Fruit fly (Drosophila melanogaster): Measurements from ENCODE around the gene Act88F.

Act88F gene

DNA sequence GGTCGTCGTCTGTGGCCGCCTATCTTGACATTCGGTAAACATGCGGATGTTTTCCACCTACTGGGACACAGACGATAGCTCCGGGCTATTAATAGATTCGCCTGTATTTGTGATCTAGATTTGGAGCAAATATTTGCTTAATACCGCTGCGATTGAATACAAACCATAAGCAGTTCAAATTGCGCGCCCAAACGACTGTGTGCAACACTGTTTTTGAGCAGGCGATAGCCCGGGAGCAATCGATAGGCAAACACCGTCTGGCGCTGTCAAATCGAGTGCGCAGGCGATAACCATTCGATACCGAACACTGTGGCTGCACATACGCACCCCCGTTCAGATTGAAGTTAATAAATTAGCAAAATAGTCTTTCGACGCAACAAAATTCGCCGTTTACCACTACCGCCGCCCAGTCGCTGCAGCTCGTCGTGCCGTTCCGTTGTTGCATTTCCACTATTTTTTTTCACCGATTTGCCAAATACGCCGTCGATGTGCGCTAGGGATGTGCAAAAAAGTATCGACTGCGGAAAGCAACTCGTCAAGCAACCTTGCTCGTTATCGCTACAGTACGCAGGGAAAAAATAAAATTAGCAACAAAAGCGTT, 31.5 kb upstream of the Act88F start, which contains the start of gene Atx2 (continued):
- no peak for TF ChIP-seq CG12769 (tag; optimal IDR thresholded peaks at IDR 0.05)
- peak; percentile 30 for TF ChIP-seq CG8290 (GFP tag; optimal IDR thresholded peaks at IDR 0.05)
- peak in 1 of 2 experiments; percentile 79 for TF ChIP-seq CG8290 (tag; optimal IDR thresholded peaks at IDR 0.05)
- peak; percentile 93 for TF ChIP-seq hbn (GFP tag; IDR thresholded peaks at IDR 0.05; ENCODE audit: partially characterized antibody)
- TF ChIP-seq nau (GFP tag; optimal IDR thresholded peaks at IDR 0.05) = no peak
- peak; percentile 33 for TF ChIP-seq CG10543 (GFP tag; optimal IDR thresholded peaks at IDR 0.05)
- TF ChIP-seq Stat92E (GFP tag; optimal IDR thresholded peaks at IDR 0.05) = peak in 1 of 3 experiments; percentile 38
- no peak for TF ChIP-seq CG17802 (tag; optimal IDR thresholded peaks at IDR 0.05)
- peak in 1 of 2 experiments; percentile 39 for TF ChIP-seq crp (GFP tag; optimal IDR thresholded peaks at IDR 0.05)
- TF ChIP-seq vfl (GFP tag; optimal IDR thresholded peaks at IDR 0.05) = peak; percentile 49
- peak; percentile 98 for TF ChIP-seq Sin3A (optimal IDR thresholded peaks at IDR 0.05)
- TF ChIP-seq CG14860 (GFP tag; IDR thresholded peaks at IDR 0.05; ENCODE audit: partially characterized antibody) = peak; percentile 97
- no peak for TF ChIP-seq scrt (GFP tag; optimal IDR thresholded peaks at IDR 0.05)
- no peak for TF ChIP-seq D19A (tag; optimal IDR thresholded peaks at IDR 0.05)
- no peak for TF ChIP-seq Ada2b (GFP tag; IDR thresholded peaks at IDR 0.05)
- TF ChIP-seq klu (GFP tag; IDR thresholded peaks at IDR 0.05) = peak; percentile 60; the same call in 1 of the 2 replicates
- TF ChIP-seq CG34376 (GFP tag; optimal IDR thresholded peaks at IDR 0.05) = no peak
- peak; percentile 58 for TF ChIP-seq CG3163 (GFP tag; optimal IDR thresholded peaks at IDR 0.05)
- peak; percentile 96 for TF ChIP-seq vnd (GFP tag; IDR thresholded peaks at IDR 0.05; ENCODE audit: partially characterized antibody)
- TF ChIP-seq ranshi (GFP tag; IDR thresholded peaks at IDR 0.05) = peak; percentile 32; the same call in 1 of the 2 replicates
- TF ChIP-seq gce (GFP tag; IDR thresholded peaks at IDR 0.05) = no peak
- peak; percentile 95 for TF ChIP-seq Dll (GFP tag; IDR thresholded peaks at IDR 0.05; ENCODE audit: partially characterized antibody)
- peak; percentile 27 for TF ChIP-seq CG9437 (GFP tag; optimal IDR thresholded peaks at IDR 0.05)
- 0 out of 3 replicates have a peak, but pooled peaks have one; percentile 9 for TF ChIP-seq so (GFP tag; IDR thresholded peaks at IDR 0.05)
- TF ChIP-seq CG11093 (GFP tag; IDR thresholded peaks at IDR 0.05) = no peak
- TF ChIP-seq CG4707 (GFP tag; optimal IDR thresholded peaks at IDR 0.05) = no peak
- no peak for TF ChIP-seq Gsc (GFP tag; IDR thresholded peaks at IDR 0.05)
- no peak; the same call in 2 of the 3 replicates for TF ChIP-seq CG34422 (GFP tag; IDR thresholded peaks at IDR 0.05)
- TF ChIP-seq mld (GFP tag; IDR thresholded peaks at IDR 0.05; ENCODE audit: partially characterized antibody) = peak; percentile 95
- no peak for TF ChIP-seq dati (GFP tag; IDR thresholded peaks at IDR 0.05)
- TF ChIP-seq CG33557 (GFP tag; optimal IDR thresholded peaks at IDR 0.05) = no peak
- peak; percentile 98 for TF ChIP-seq E2f2 (GFP tag; IDR thresholded peaks at IDR 0.05)
- peak; percentile 66 for TF ChIP-seq CG3847 (GFP tag; IDR thresholded peaks at IDR 0.05)
- TF ChIP-seq Atf3 (GFP tag; optimal IDR thresholded peaks at IDR 0.05) = no peak
- no peak for TF ChIP-seq B-H1 (GFP tag; IDR thresholded peaks at IDR 0.05)
- peak; percentile 5 for TF ChIP-seq Nf-YC (tag; optimal IDR thresholded peaks at IDR 0.05)
- TF ChIP-seq CG12219 (GFP tag; optimal IDR thresholded peaks at IDR 0.05) = no peak
- TF ChIP-seq tin (GFP tag; optimal IDR thresholded peaks at IDR 0.05) = peak; percentile 25
- TF ChIP-seq Adf1 (GFP tag; IDR thresholded peaks at IDR 0.05) = peak; percentile 42
- no peak for TF ChIP-seq D19B (GFP tag; optimal IDR thresholded peaks at IDR 0.05)
- no peak for TF ChIP-seq gt (GFP tag; IDR thresholded peaks at IDR 0.05)
- TF ChIP-seq al (GFP tag; IDR thresholded peaks at IDR 0.05) = peak; percentile 31; the same call in 1 of the 2 replicates
- peak; percentile 86 for TF ChIP-seq CG13624 (GFP tag; optimal IDR thresholded peaks at IDR 0.05)
- TF ChIP-seq row (GFP tag; IDR thresholded peaks at IDR 0.05) = peak; percentile 54
- TF ChIP-seq CG13424 (tag; optimal IDR thresholded peaks at IDR 0.05) = no peak
- TF ChIP-seq grau (tag; optimal IDR thresholded peaks at IDR 0.05) = peak; percentile 15
- peak in 1 of 2 experiments; percentile 26 for TF ChIP-seq chif (GFP tag; optimal IDR thresholded peaks at IDR 0.05)
- TF ChIP-seq Xrp1 (GFP tag; IDR thresholded peaks at IDR 0.05) = peak; percentile 38
- no peak for TF ChIP-seq CG11696 (GFP tag; IDR thresholded peaks at IDR 0.05)
- peak; percentile 60 for TF ChIP-seq vvl (GFP tag; IDR thresholded peaks at IDR 0.05)

All from whole organism, embryonic.